Fruit fly (Drosophila melanogaster) whole organism, embryonic: ENCODE measurements around the gene CG14339.

Experiments
- Asciz ChIP-seq: fragments of 200-800 bp; sonication (Bioruptor generic); optimal IDR thresholded peaks from 2 replicates; lab custom pipeline; 2017; ENCODE audit warnings: missing biosample characterization, mild to moderate bottlenecking, missing genetic modification characterization, missing genetic modification reagents
- CG10959 ChIP-seq: fragments of 200-800 bp; sonication (Bioruptor generic); IDR thresholded peaks from 2 replicates; pipeline ENCODE4 v1.3.6; 2022; ENCODE audit warnings: missing biosample characterization, missing genetic modification characterization
- CG11247 ChIP-seq: fragments of 200-800 bp; sonication (Bioruptor generic); IDR thresholded peaks from 2 replicates; pipeline ENCODE4 v1.3.6; 2022; ENCODE audit warnings: missing biosample characterization, missing genetic modification characterization
- CG12071 ChIP-seq: fragments of 200-800 bp; sonication (Bioruptor generic); optimal IDR thresholded peaks from 3 replicates; lab custom pipeline; 2018; ENCODE audit warnings: missing biosample characterization, mild to moderate bottlenecking, missing genetic modification characterization
- CG12299 ChIP-seq: fragments of 200-800 bp; sonication (Bioruptor generic); optimal IDR thresholded peaks from 2 replicates; lab custom pipeline; 2018; ENCODE audit warnings: missing biosample characterization, mild to moderate bottlenecking, missing genetic modification characterization
- CG13624 ChIP-seq: fragments of 200-800 bp; sonication (Bioruptor generic); optimal IDR thresholded peaks from 2 replicates; lab custom pipeline; 2016; ENCODE audit warnings: missing biosample characterization, missing genetic modification characterization
- CG15011 ChIP-seq: fragments of 200-800 bp; sonication (Bioruptor generic); optimal IDR thresholded peaks from 3 replicates; lab custom pipeline; 2018; ENCODE audit warnings: missing biosample characterization, mild to moderate bottlenecking, missing genetic modification characterization
- CG16863 ChIP-seq: fragments of 200-800 bp; sonication (Bioruptor generic); optimal IDR thresholded peaks from 3 replicates; lab custom pipeline; 2016; ENCODE audit warnings: missing biosample characterization, missing genetic modification characterization
- CG17385 ChIP-seq: fragments of 200-800 bp; sonication (Bioruptor generic); optimal IDR thresholded peaks from 3 replicates; lab custom pipeline; 2018; ENCODE audit warnings: missing biosample characterization, mild to moderate bottlenecking, missing genetic modification characterization
- CG17568 ChIP-seq: fragments of 200-800 bp; sonication (Bioruptor generic); optimal IDR thresholded peaks from 2 replicates; lab custom pipeline; 2018; ENCODE audit warnings: missing biosample characterization, mild to moderate bottlenecking, missing genetic modification characterization, moderate library complexity
- CG17829 ChIP-seq: fragments of 200-800 bp; optimal IDR thresholded peaks from 2 replicates; lab custom pipeline; 2019; ENCODE audit warnings: missing biosample characterization, mild to moderate bottlenecking, missing genetic modification characterization, moderate library complexity
- CG18262 ChIP-seq: fragments of 200-800 bp; optimal IDR thresholded peaks from 3 replicates; lab custom pipeline; 2019; ENCODE audit warnings: missing biosample characterization, mild to moderate bottlenecking, missing genetic modification characterization, moderate library complexity
- CG2199 ChIP-seq: fragments of 200-800 bp; sonication (Bioruptor generic); IDR thresholded peaks from 3 replicates; pipeline ENCODE4 v1.3.6; 2022; ENCODE audit warnings: missing biosample characterization, missing genetic modification characterization
- CG32772 ChIP-seq: fragments of 200-800 bp; sonication (Bioruptor generic); IDR thresholded peaks from 2 replicates; pipeline ENCODE4 v1.3.6; 2022; ENCODE audit warnings: missing biosample characterization, missing genetic modification characterization
- CG33213 ChIP-seq: fragments of 200-800 bp; sonication (Bioruptor generic); optimal IDR thresholded peaks from 3 replicates; lab custom pipeline; 2016; ENCODE audit warnings: missing biosample characterization, missing genetic modification characterization
- CG43689 ChIP-seq: fragments of 200-800 bp; sonication (Bioruptor generic); IDR thresholded peaks from 2 replicates; pipeline ENCODE4 v1.3.6; 2022; ENCODE audit warnings: missing biosample characterization, missing genetic modification characterization
- CG4730 ChIP-seq: fragments of 200-800 bp; sonication (Bioruptor generic); IDR thresholded peaks from 2 replicates; pipeline ENCODE4 v1.3.6; 2022; ENCODE audit warnings: missing biosample characterization, missing genetic modification characterization
- CG6254 ChIP-seq: fragments of 200-800 bp; sonication (Bioruptor generic); optimal IDR thresholded peaks from 3 replicates; lab custom pipeline; 2017; ENCODE audit warnings: mild to moderate bottlenecking, missing biosample characterization, missing genetic modification reagents, missing genetic modification characterization
- CG6791 ChIP-seq: fragments of 200-800 bp; sonication (Bioruptor generic); IDR thresholded peaks from 3 replicates; pipeline ENCODE4 v1.3.6; 2022; ENCODE audit warnings: missing biosample characterization, missing genetic modification characterization; ENCODE audit not compliant: partially characterized antibody
- CG6854 ChIP-seq: fragments of 200-800 bp; sonication (Bioruptor generic); optimal IDR thresholded peaks from 3 replicates; lab custom pipeline; 2017; ENCODE audit warnings: missing biosample characterization, mild to moderate bottlenecking, missing genetic modification characterization
- CG7839 ChIP-seq: fragments of 200-800 bp; sonication (Bioruptor generic); optimal IDR thresholded peaks from 3 replicates; lab custom pipeline; 2018; ENCODE audit warnings: missing biosample characterization, mild to moderate bottlenecking, missing genetic modification characterization, moderate library complexity
- CG7987 ChIP-seq: fragments of 200-800 bp; sonication (Bioruptor generic); optimal IDR thresholded peaks from 2 replicates; lab custom pipeline; 2018; ENCODE audit warnings: missing biosample characterization, mild to moderate bottlenecking, missing genetic modification characterization, moderate library complexity
- Dfd ChIP-seq, 2 experiments: fragments of >200 bp; optimal IDR thresholded peaks; 2 replicates each; lab custom pipeline; 2017; ENCODE audit warnings: missing biosample characterization in 2 of 2, missing genetic modification characterization in 2 of 2
- Elba2 ChIP-seq: fragments of 200-800 bp; sonication (Bioruptor generic); optimal IDR thresholded peaks from 3 replicates; lab custom pipeline; 2016; ENCODE audit warnings: missing biosample characterization, missing genetic modification characterization
- Ets97D ChIP-seq: fragments of 200-800 bp; sonication (Bioruptor generic); optimal IDR thresholded peaks from 3 replicates; lab custom pipeline; 2016; ENCODE audit warnings: missing biosample characterization, missing genetic modification characterization
- HHEX ChIP-seq: fragments of 200-800 bp; sonication (Bioruptor generic); optimal IDR thresholded peaks from 3 replicates; lab custom pipeline; 2017; ENCODE audit warnings: missing biosample characterization, mild to moderate bottlenecking, missing genetic modification characterization, missing genetic modification reagents
- HmgD ChIP-seq: fragments of 200-800 bp; sonication (Bioruptor generic); optimal IDR thresholded peaks from 3 replicates; lab custom pipeline; 2016; ENCODE audit warnings: missing biosample characterization, missing genetic modification characterization
- Kr ChIP-seq: fragments of 200-800 bp; sonication (Bioruptor generic); optimal IDR thresholded peaks from 2 replicates; lab custom pipeline; 2017; ENCODE audit warnings: missing biosample characterization, mild to moderate bottlenecking, missing genetic modification characterization
- MBD-R2 ChIP-seq: fragments of 200-800 bp; sonication (Bioruptor generic); IDR thresholded peaks from 2 replicates; pipeline ENCODE4 v1.3.6; 2022; ENCODE audit warnings: missing biosample characterization, missing genetic modification characterization
- Myb ChIP-seq: fragments of 200-800 bp; sonication (Bioruptor generic); optimal IDR thresholded peaks from 2 replicates; lab custom pipeline; 2016; ENCODE audit warnings: missing biosample characterization, missing genetic modification characterization
- Oaz ChIP-seq: fragments of 200-800 bp; sonication (Bioruptor generic); IDR thresholded peaks from 2 replicates; pipeline ENCODE4 v1.3.6; 2022; ENCODE audit warnings: missing biosample characterization, missing genetic modification characterization
- Poxn ChIP-seq: fragments of 200-800 bp; sonication (Bioruptor generic); IDR thresholded peaks from 2 replicates; pipeline ENCODE4 v1.3.6; 2022; ENCODE audit warnings: missing biosample characterization, missing genetic modification characterization
- Rfx ChIP-seq: fragments of 200-800 bp; sonication (Bioruptor generic); IDR thresholded peaks from 2 replicates; pipeline ENCODE4 v1.3.6; 2022; ENCODE audit warnings: missing biosample characterization, missing genetic modification characterization
- ac ChIP-seq: fragments of 200-800 bp; sonication (Bioruptor generic); optimal IDR thresholded peaks from 3 replicates; lab custom pipeline; 2017; ENCODE audit warnings: missing biosample characterization, mild to moderate bottlenecking, missing genetic modification characterization
- ara ChIP-seq: fragments of 200-800 bp; sonication (Bioruptor generic); IDR thresholded peaks from 2 replicates; pipeline ENCODE4 v1.3.6; 2022; ENCODE audit warnings: missing biosample characterization, missing genetic modification characterization
- btn ChIP-seq: fragments of 200-800 bp; sonication (Bioruptor generic); optimal IDR thresholded peaks from 2 replicates; lab custom pipeline; 2016; ENCODE audit warnings: missing biosample characterization, missing genetic modification characterization
- chinmo ChIP-seq: fragments of 200-800 bp; sonication (Bioruptor generic); IDR thresholded peaks from 4 replicates; pipeline ENCODE4 v1.3.6; 2022; ENCODE audit warnings: missing biosample characterization, missing genetic modification characterization; ENCODE audit not compliant: partially characterized antibody
- da ChIP-seq: fragments of 200-800 bp; sonication (Bioruptor generic); optimal IDR thresholded peaks from 2 replicates; lab custom pipeline; 2016; ENCODE audit warnings: missing biosample characterization, missing genetic modification characterization
- dpn ChIP-seq, 2 experiments: fragments of 200-800 bp; sonication (Bioruptor generic); optimal IDR thresholded peaks; 3 replicates each; lab custom pipeline; 2016; ENCODE audit warnings: missing biosample characterization in 2 of 2, missing genetic modification characterization in 2 of 2
- gcm ChIP-seq: fragments of 200-800 bp; sonication (Bioruptor generic); optimal IDR thresholded peaks from 2 replicates; lab custom pipeline; 2019; ENCODE audit warnings: missing biosample characterization, mild to moderate bottlenecking, missing genetic modification characterization, moderate library complexity
- h ChIP-seq: fragments of >200 bp; optimal IDR thresholded peaks from 2 replicates; lab custom pipeline; 2017
- inv ChIP-seq: fragments of 200-800 bp; sonication (Bioruptor generic); IDR thresholded peaks from 2 replicates; pipeline ENCODE4 v1.3.6; 2022; ENCODE audit warnings: missing biosample characterization, missing genetic modification characterization; ENCODE audit not compliant: partially characterized antibody
- jigr1 ChIP-seq: fragments of 200-800 bp; sonication (Bioruptor generic); IDR thresholded peaks from 3 replicates; pipeline ENCODE4 v1.3.6; 2022; ENCODE audit warnings: missing biosample characterization, missing genetic modification characterization
- mirr ChIP-seq: fragments of 200-800 bp; sonication (Bioruptor generic); optimal IDR thresholded peaks from 3 replicates; lab custom pipeline; 2018; ENCODE audit warnings: missing biosample characterization, mild to moderate bottlenecking, missing genetic modification characterization
- org-1 ChIP-seq: fragments of 200-800 bp; sonication (Bioruptor generic); optimal IDR thresholded peaks from 2 replicates; lab custom pipeline; 2017; ENCODE audit warnings: missing biosample characterization, missing genetic modification characterization
- pnt ChIP-seq: fragments of 200-800 bp; sonication (Bioruptor generic); optimal IDR thresholded peaks from 3 replicates; lab custom pipeline; 2016; ENCODE audit warnings: missing biosample characterization, missing genetic modification characterization
- sens-2 ChIP-seq: fragments of 200-800 bp; sonication (Bioruptor generic); IDR thresholded peaks from 2 replicates; pipeline ENCODE4 v1.3.6; 2022; ENCODE audit warnings: missing biosample characterization, missing genetic modification characterization
- sisA ChIP-seq: fragments of 200-800 bp; sonication (Bioruptor generic); IDR thresholded peaks from 2 replicates; pipeline ENCODE4 v1.3.6; 2022; ENCODE audit warnings: missing biosample characterization, missing genetic modification characterization
- slbo ChIP-seq: fragments of 200-800 bp; sonication (Bioruptor generic); IDR thresholded peaks from 2 replicates; pipeline ENCODE4 v1.3.6; 2022; ENCODE audit warnings: missing biosample characterization, missing genetic modification characterization
- tgo ChIP-seq: fragments of 200-800 bp; sonication (Bioruptor generic); IDR thresholded peaks from 3 replicates; pipeline ENCODE4 v1.3.6; 2022; ENCODE audit warnings: missing biosample characterization, missing genetic modification characterization
- tup ChIP-seq: fragments of 200-800 bp; sonication (Bioruptor generic); optimal IDR thresholded peaks from 2 replicates; lab custom pipeline; 2016; ENCODE audit warnings: missing biosample characterization, mild to moderate bottlenecking, missing genetic modification characterization, moderate library complexity
- vvl ChIP-seq: fragments of 200-800 bp; sonication (Bioruptor generic); IDR thresholded peaks from 2 replicates; pipeline ENCODE4 v1.3.6; 2022; ENCODE audit warnings: missing biosample characterization, missing genetic modification characterization

The CG14339 gene

dm6 chr2L:1150554-1150953, 42.2 kb downstream of the CG14339 start, which contains the start of the genes Tfb4 and Vps29 (continued):
- TF ChIP-seq sens-2 (GFP tag; lab: Robert Waterston, UW) = no peak
- TF ChIP-seq CG17385 (GFP tag; lab: Kevin White, UChicago) = no peak
- TF ChIP-seq CG32772 = peak; percentile 12; the same call in 1 of the 2 replicates
- TF ChIP-seq Ets97D (GFP tag; lab: Kevin White, UChicago) = peak; percentile 40
- peak; percentile 36 for TF ChIP-seq Myb (GFP tag; lab: Kevin White, UChicago)
- TF ChIP-seq tup (GFP tag; lab: Kevin White, UChicago) = peak; percentile 49
- peak; percentile 12 for TF ChIP-seq CG16863 (GFP tag; lab: Kevin White, UChicago)
- TF ChIP-seq mirr (GFP tag; lab: Kevin White, UChicago) = no peak
- no peak for TF ChIP-seq Kr
- TF ChIP-seq da (GFP tag; lab: Kevin White, UChicago) = no peak
- TF ChIP-seq Elba2 (GFP tag; lab: Kevin White, UChicago) = no peak
- TF ChIP-seq Dfd (GFP tag; optimal IDR thresholded peaks at IDR 0.05; lab: Kevin White, UChicago) = no peak
- TF ChIP-seq CG15011 (GFP tag; lab: Kevin White, UChicago) = no peak
- 0 out of 2 replicates have a peak, but pooled peaks have one; percentile 17 for TF ChIP-seq CG11247 (GFP tag; lab: Robert Waterston, UW)
- no peak for TF ChIP-seq Poxn
- TF ChIP-seq CG17568 (GFP tag; lab: Kevin White, UChicago) = peak; percentile 99
- TF ChIP-seq CG12071 = no peak
- TF ChIP-seq slbo (GFP tag; lab: Robert Waterston, UW) = peak; percentile 69
- TF ChIP-seq HmgD (GFP tag; lab: Kevin White, UChicago) = peak; percentile 59
- TF ChIP-seq CG12299 (tag; lab: Kevin White, UChicago) = no peak
- TF ChIP-seq MBD-R2 (GFP tag; lab: Robert Waterston, UW) = peak; percentile 97
- TF ChIP-seq org-1 (GFP tag; lab: Kevin White, UChicago) = no peak
- peak; percentile 9; the same call in 1 of the 2 replicates for TF ChIP-seq ara (GFP tag; lab: Robert Waterston, UW)
- TF ChIP-seq Asciz (GFP tag; lab: Kevin White, UChicago) = no peak
- TF ChIP-seq vvl (GFP tag; lab: Robert Waterston, UW) = peak; percentile 58; the same call in 1 of the 2 replicates
- TF ChIP-seq CG6791 (GFP tag; lab: Robert Waterston, UW) = peak; percentile 94
- TF ChIP-seq CG43689 (GFP tag; lab: Robert Waterston, UW) = no peak
- TF ChIP-seq ac (GFP tag; lab: Kevin White, UChicago) = no peak
- peak; percentile 43 for TF ChIP-seq CG33213 (GFP tag; lab: Kevin White, UChicago)
- TF ChIP-seq CG13624 (GFP tag; lab: Kevin White, UChicago) = peak; percentile 63
- TF ChIP-seq h (lab: Kevin White, UChicago) = no peak
- TF ChIP-seq CG7839 (tag; lab: Kevin White, UChicago) = no peak
- 0 out of 3 replicates have a peak, but pooled peaks have one; percentile 14 for TF ChIP-seq tgo (GFP tag; lab: Robert Waterston, UW)
- TF ChIP-seq CG2199 (GFP tag; lab: Robert Waterston, UW) = no peak
- TF ChIP-seq Rfx = peak; percentile 81
- TF ChIP-seq jigr1 (GFP tag; lab: Robert Waterston, UW) = no peak
- TF ChIP-seq CG18262 (tag; lab: Kevin White, UChicago) = no peak
- peak; percentile 68 for TF ChIP-seq inv (GFP tag; lab: Robert Waterston, UW)
- peak; percentile 44 for TF ChIP-seq CG7987 (GFP tag; lab: Kevin White, UChicago)
- TF ChIP-seq HHEX = no peak
- TF ChIP-seq CG10959 = no peak
- peak; percentile 96 for TF ChIP-seq chinmo (GFP tag; lab: Robert Waterston, UW)
- TF ChIP-seq gcm (GFP tag; lab: Kevin White, UChicago) = peak; percentile 21
- TF ChIP-seq CG6254 (GFP tag; lab: Kevin White, UChicago) = no peak
- TF ChIP-seq CG17829 (tag; lab: Kevin White, UChicago) = peak; percentile 60
- TF ChIP-seq sisA (GFP tag; lab: Robert Waterston, UW) = no peak
- no peak for TF ChIP-seq btn
- TF ChIP-seq pnt = no peak
- TF ChIP-seq CG4730 (GFP tag; lab: Robert Waterston, UW) = no peak
- TF ChIP-seq dpn (GFP tag; optimal IDR thresholded peaks at IDR 0.05; lab: Kevin White, UChicago) = peak; percentile 28 to 73
- no peak for TF ChIP-seq CG6854 (GFP tag; lab: Kevin White, UChicago)
- TF ChIP-seq Oaz (GFP tag; lab: Robert Waterston, UW) = no peak
